Worm (Caenorhabditis elegans) whole organism, late embryonic: ENCODE measurements around the gene lst-2.

Experiments
- elt-2 ChIP-seq: sonication (generic microtip); optimal IDR thresholded peaks from 2 replicates; lab custom pipeline; 2016; ENCODE audit warnings: missing genetic modification reagents, missing genetic modification characterization, missing compliant biosample characterization
- ets-4 ChIP-seq: sonication (generic microtip); optimal IDR thresholded peaks from 2 replicates; lab custom pipeline; 2016; ENCODE audit warnings: missing genetic modification characterization, missing compliant biosample characterization
- mec-3 ChIP-seq: sonication (generic microtip); optimal IDR thresholded peaks from 2 replicates; lab custom pipeline; 2016; ENCODE audit warnings: borderline replicate concordance, missing genetic modification characterization, missing compliant biosample characterization

ce11 chrX:4377689-4378088 is 5.5 kb downstream of the lst-2 start, which contains the start of gene R160.12:
- TF ChIP-seq ets-4 (tag; lab: Kevin White, UChicago) (no peak), elt-2 (tag; lab: Kevin White, UChicago) (no peak), mec-3 (tag; lab: Kevin White, UChicago) (no peak)
